Worm (Caenorhabditis elegans) whole organism, L3 larva: ENCODE results near the gene srj-39.

ENCODE experiments used
- aly-2 ChIP-seq: fragments of 150-350 bp; optimal IDR thresholded peaks from 2 replicates; lab custom pipeline; 2014; ENCODE audit warnings: missing biosample characterization, missing genetic modification characterization
- ama-1 ChIP-seq: fragments of 150-350 bp; optimal IDR thresholded peaks from 2 replicates; lab custom pipeline; 2018
- elt-2 ChIP-seq: sonication (generic microtip); optimal IDR thresholded peaks from 2 replicates; lab custom pipeline; 2016; ENCODE audit warnings: missing genetic modification reagents, mild to moderate bottlenecking, missing genetic modification characterization, missing compliant biosample characterization
- lin-15B ChIP-seq: fragments of 150-350 bp; optimal IDR thresholded peaks from 2 replicates; lab custom pipeline; 2014; ENCODE audit warnings: missing biosample characterization, missing genetic modification characterization
- nhr-76 ChIP-seq: fragments of 150-350 bp; sonication (generic microtip); optimal IDR thresholded peaks from 5 replicates; lab custom pipeline; 2014; ENCODE audit warnings: missing biosample characterization, missing genetic modification characterization
- pha-4 ChIP-seq: fragments of 150-350 bp; optimal IDR thresholded peaks from 2 replicates; lab custom pipeline; 2014; ENCODE audit warnings: missing biosample characterization, missing genetic modification reagents, missing genetic modification characterization
- pqm-1 ChIP-seq: fragments of 150-350 bp; optimal IDR thresholded peaks from 2 replicates; lab custom pipeline; 2017; ENCODE audit warnings: missing biosample characterization, missing genetic modification characterization, inconsistent platforms
- snpc-4 ChIP-seq: fragments of 150-350 bp; optimal IDR thresholded peaks from 2 replicates; lab custom pipeline; 2014; ENCODE audit warnings: missing biosample characterization, missing genetic modification characterization

DNA sequence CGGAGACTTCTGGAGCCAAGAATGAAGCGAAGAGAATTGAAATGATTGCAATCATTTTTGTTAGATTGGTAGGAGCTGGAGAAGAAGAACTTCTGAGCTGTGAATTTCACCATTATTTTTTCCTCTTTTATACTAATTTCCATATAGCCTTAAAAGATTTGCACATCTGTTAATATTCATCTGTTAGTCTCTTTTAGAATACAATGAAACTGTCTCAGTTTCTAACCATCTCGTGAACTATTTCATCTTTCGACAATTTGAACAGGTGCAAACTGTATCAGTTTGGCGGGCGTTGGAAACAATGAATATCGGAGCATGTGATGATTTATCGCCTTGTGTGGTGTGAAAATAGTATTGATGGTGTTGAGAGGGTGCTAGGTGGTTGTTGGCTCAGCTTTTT lies 18.0 kb downstream of the srj-39 start, which contains the start of gene phat-5:
- TF ChIP-seq snpc-4 (tag; lab: Kevin White, UChicago) (no peak), pha-4 (tag; lab: Kevin White, UChicago) (no peak), ama-1 (lab: Kevin White, UChicago) (no peak), nhr-76 (no peak), elt-2 (no peak), lin-15B (no peak), pqm-1 (no peak), aly-2 (tag; lab: Kevin White, UChicago) (no peak)
